Worm (Caenorhabditis elegans) whole organism, L4 larva: Measurements from ENCODE around the gene acl-1.

ENCODE experiments used
- F26F4.8 ChIP-seq: fragments of 200-800 bp; sonication (Bioruptor generic); conservative IDR thresholded peaks from 2 replicates; pipeline ENCODE4 v1.3.6; 2022; ENCODE audit warnings: missing genetic modification characterization, missing compliant biosample characterization
- fkh-10 ChIP-seq: fragments of 150-350 bp; optimal IDR thresholded peaks from 2 replicates; lab custom pipeline; 2014; ENCODE audit warnings: missing biosample characterization, missing genetic modification reagents, missing genetic modification characterization
- lim-7 ChIP-seq: fragments of 200-800 bp; sonication (Bioruptor generic); IDR thresholded peaks from 2 replicates; pipeline ENCODE4 v1.3.6; 2022; ENCODE audit warnings: missing genetic modification characterization, missing compliant biosample characterization
- lin-15B ChIP-seq: fragments of 150-350 bp; sonication (generic microtip); optimal IDR thresholded peaks from 3 replicates; lab custom pipeline; 2014; ENCODE audit warnings: missing biosample characterization, missing genetic modification characterization
- lin-29 ChIP-seq: fragments of 200-800 bp; sonication (Bioruptor generic); IDR thresholded peaks from 2 replicates; pipeline ENCODE4 v1.3.6; 2022; ENCODE audit warnings: missing genetic modification reagents, missing genetic modification characterization, missing compliant biosample characterization
- lsy-2 ChIP-seq, 2 experiments: fragments of 150-350 bp in 1 of 2; sonication (generic microtip) in 1 of 2; optimal IDR thresholded peaks; 2 replicates each; lab custom pipeline; 2014 to 2017; ENCODE audit warnings: missing biosample characterization in 2 of 2, missing genetic modification characterization in 2 of 2
- php-3 ChIP-seq: fragments of 200-800 bp; sonication (Bioruptor generic); IDR thresholded peaks from 2 replicates; pipeline ENCODE4 v1.3.6; 2022; ENCODE audit warnings: missing genetic modification reagents, missing genetic modification characterization, missing compliant biosample characterization
- skn-1 ChIP-seq: fragments of 150-350 bp; optimal IDR thresholded peaks from 2 replicates; lab custom pipeline; 2014; ENCODE audit warnings: missing biosample characterization, missing genetic modification characterization
- snpc-1.2 ChIP-seq: fragments of 200-800 bp; sonication (Bioruptor generic); IDR thresholded peaks from 2 replicates; pipeline ENCODE4 v1.3.6; 2022; ENCODE audit warnings: missing genetic modification reagents, missing genetic modification characterization, missing compliant biosample characterization
- unc-39 ChIP-seq: sonication (generic microtip); optimal IDR thresholded peaks from 2 replicates; lab custom pipeline; 2017; ENCODE audit warnings: missing biosample characterization, missing genetic modification characterization
- zag-1 ChIP-seq: fragments of 150-350 bp; optimal IDR thresholded peaks from 2 replicates; lab custom pipeline; 2014; ENCODE audit warnings: missing biosample characterization, missing genetic modification characterization

DNA sequence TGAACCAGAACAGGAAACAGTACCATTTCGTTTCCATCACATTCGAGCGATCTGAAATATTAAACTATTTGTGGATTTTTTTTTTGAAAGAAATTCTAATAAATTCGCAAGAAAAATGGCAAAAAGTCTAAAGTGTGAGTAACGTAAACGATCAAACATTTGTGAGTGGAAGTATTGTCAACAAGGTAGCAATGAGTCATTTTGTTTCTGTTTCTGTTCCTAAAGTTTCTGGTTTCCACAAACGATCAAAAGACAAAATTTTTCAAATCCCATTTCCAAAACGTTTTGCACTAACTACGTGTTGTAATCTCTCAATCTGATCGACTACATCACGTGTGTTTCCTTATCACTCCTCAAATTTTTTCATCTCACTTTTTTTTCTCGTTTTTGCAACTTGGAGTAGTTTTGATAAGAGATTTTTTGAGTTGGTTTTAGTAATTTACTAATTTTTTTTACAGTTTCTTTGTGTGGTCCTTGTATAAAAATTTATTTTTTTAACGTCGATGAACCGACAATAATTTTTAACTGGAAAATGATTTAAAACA is 2.1 kb upstream of the acl-1 start, which contains the start of gene F59F4.3:
- TF ChIP-seq skn-1 (tag; lab: Kevin White, UChicago) (no peak), lin-15B (tag; lab: Kevin White, UChicago) (no peak), lim-7 (GFP tag; lab: Robert Waterston, UW) (no peak), unc-39 (tag; lab: Kevin White, UChicago) (no peak), lin-29 (GFP tag; lab: Robert Waterston, UW) (no peak), fkh-10 (GFP tag; lab: Kevin White, UChicago) (no peak), F26F4.8 (no peak), zag-1 (tag; lab: Kevin White, UChicago) (no peak), php-3 (GFP tag; lab: Robert Waterston, UW) (no peak), snpc-1.2 (GFP tag; lab: Robert Waterston, UW) (no peak), lsy-2 (tag; optimal IDR thresholded peaks at IDR 0.05; lab: Kevin White, UChicago) (no peak)
